Worm (Caenorhabditis elegans) whole organism, L4/young adult: ENCODE data around the gene F45D3.1.

ENCODE experiments used
- W03F9.2 ChIP-seq: fragments of 150-350 bp; optimal IDR thresholded peaks from 2 replicates; lab custom pipeline; 2014; ENCODE audit warnings: missing biosample characterization, missing genetic modification characterization
- dao-5 ChIP-seq: sonication (generic microtip); optimal IDR thresholded peaks from 2 replicates; lab custom pipeline; 2016; ENCODE audit warnings: missing genotype, missing genetic modification characterization, moderate library complexity, missing compliant biosample characterization
- him-1 ChIP-seq: sonication (generic microtip); optimal IDR thresholded peaks from 2 replicates; lab custom pipeline; 2016; ENCODE audit warnings: missing genotype, missing genetic modification reagents, missing genetic modification characterization, missing compliant biosample characterization

F45D3.1 gene

DNA sequence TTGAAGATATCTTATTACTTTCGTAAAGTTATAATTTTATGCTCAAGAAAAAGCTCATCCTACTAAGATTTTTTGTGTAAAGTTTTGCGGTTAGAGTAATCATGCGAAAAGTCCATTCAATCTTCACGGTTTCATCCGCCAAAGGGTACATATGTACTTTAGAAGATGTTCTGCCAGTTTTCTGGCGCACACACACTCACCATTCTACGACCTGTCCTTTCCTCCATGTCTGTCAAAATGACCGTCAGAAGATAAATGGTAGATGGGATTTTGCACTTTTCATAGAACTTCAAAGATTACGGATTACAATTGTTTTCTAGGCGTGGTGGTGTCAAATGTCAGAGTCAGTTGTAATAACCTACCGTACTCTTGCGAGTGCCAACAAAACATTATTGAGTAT is 10.6 kb downstream of the F45D3.1 start:
- TF ChIP-seq him-1 (tag; lab: Kevin White, UChicago): no peak
- no peak for TF ChIP-seq W03F9.2 (tag; lab: Kevin White, UChicago)
- TF ChIP-seq dao-5 (tag; lab: Kevin White, UChicago): no peak

DNA sequence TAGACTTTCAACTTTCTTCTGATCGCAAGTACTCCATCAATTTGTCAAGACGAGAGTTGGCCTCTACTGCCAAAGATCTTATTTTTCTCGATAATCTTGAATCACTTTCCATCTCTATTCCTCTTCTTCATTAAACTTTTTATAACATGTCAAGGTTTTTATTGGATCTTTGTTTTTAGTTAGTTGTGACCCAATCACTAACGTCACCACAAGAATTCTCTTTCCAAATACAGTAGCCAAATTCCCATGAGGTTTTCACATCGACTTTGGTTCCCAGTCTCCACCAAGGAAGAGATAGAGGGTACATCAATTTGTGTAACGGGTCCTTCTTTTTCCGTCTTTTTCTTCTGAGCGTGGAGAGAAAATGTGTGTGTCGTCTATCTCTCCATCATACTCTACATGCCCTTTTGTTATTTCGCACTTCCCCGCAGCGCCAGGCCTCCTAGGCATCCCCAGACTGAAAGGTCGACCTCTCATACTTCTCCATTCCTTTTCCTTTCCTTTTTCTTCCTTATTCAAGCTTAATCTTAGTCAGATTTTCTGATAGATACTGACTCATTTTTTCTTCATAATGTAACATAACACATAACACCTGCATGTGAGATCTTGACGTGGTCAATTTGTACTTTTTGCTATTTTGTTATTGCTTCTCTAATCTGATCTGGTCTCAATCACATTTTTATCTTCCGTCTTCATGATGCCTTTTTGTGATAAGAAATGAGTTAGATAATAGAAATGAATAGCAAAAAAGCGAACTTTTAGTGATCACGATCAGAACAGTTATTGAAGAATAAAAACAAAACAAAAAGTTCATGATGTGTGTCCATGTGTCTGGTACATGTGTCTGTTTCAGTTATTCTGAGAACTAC is 12.4 kb downstream of the F45D3.1 start:
- TF ChIP-seq dao-5 (tag; lab: Kevin White, UChicago) (no peak), him-1 (tag; lab: Kevin White, UChicago) (no peak), W03F9.2 (tag; lab: Kevin White, UChicago) (no peak)

DNA sequence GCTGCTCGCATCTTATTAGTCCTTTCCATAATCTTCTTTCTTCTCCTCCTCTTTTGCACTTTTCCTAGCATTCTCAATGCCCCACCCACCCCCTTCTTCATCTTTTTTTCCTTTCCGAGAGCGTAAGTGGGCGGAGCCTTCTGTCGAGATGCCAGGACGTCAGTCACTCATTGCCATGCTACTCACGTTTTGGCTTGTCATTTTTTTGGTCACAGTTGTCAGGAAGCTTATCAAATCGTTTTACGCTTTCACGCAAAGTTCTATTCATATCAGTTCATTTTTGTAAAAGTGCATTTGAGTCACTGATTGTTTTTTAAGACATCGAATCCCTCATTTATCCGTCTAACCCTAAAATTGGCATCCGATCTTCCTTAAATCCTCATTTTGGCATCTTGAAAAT is 13.2 kb downstream of the F45D3.1 start:
- TF ChIP-seq W03F9.2 (tag; lab: Kevin White, UChicago) (no peak), dao-5 (tag; lab: Kevin White, UChicago) (no peak), him-1 (tag; lab: Kevin White, UChicago) (peak; percentile 19)

DNA sequence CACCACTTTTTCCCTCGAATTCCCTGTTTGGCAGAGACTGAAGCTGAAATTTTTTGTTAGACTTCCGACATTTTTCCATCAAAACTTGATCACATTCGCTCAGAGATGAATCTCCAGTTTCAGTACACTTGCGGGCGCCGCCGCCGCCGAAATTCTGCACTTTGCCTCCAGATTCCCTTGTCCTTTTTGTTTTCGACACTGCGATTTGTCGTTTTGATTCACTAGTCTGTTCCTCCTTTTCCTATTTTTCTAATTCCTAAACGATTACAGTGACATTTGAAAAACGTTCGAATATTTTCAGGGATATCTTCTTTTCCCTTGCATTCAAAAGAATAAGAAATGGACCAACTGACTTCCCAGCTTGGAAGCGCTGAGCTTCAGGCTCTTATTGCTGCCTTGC is 13.9 kb downstream of the F45D3.1 start, which contains the start of gene F45D3.2:
Gene F45D3.2 (plus strand): TSS at position 301 of the 400 bp plus-strand sequence.
- no peak for TF ChIP-seq him-1 (tag; lab: Kevin White, UChicago)
- no peak for TF ChIP-seq W03F9.2 (tag; lab: Kevin White, UChicago)
- no peak for TF ChIP-seq dao-5 (tag; lab: Kevin White, UChicago)

DNA sequence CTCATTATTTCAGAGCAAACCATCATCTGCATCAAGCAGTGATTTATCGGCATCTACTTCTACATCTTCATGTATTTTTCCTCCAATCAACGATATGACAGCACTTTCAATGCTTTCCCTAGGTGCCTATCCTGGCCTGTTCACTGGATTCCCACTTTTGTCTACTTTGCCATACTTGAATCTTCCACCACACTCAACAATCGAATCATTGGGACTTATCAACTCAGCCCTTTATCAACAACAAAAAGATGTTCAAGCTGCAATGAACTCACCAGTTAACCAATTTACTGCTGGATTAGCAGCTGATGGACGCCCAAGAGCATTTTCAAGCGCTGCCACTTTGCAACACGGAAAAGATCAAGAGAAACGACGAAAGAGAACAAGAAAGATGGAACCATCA is 14.3 kb downstream of the F45D3.1 start:
- TF ChIP-seq W03F9.2 (tag; lab: Kevin White, UChicago) (no peak), him-1 (tag; lab: Kevin White, UChicago) (no peak), dao-5 (tag; lab: Kevin White, UChicago) (no peak)

DNA sequence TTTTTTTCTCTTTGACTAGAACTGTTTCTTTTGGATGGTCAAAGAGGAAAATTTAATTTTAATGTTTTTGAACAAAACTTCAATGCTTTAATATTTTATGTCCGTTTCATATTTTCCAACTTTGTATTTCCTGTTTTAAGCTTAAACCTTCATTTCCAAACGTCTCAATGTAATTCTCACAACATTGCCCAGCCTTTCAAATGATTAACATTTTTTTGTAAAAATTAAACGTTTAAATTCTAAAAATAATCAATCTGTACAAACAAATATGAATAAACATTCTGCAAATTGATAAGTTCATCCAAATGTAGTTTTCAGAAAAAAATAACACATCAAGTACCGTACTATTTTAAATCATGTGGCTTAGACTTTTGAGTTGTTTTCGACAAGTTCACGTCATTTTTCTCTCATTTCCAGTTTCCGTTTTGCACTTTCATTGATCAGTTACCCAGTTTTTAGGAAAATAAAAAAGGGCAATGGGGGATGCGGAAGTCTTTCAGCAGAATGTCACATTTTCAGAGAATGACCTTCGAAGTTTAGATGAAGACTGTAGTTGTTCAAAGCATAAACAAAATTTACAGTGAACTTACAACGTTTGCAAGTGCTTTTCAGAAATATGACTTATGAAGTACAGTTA is 15.9 kb downstream of the F45D3.1 start:
- no peak for TF ChIP-seq him-1 (tag; lab: Kevin White, UChicago)
- TF ChIP-seq dao-5 (tag; lab: Kevin White, UChicago): no peak
- no peak for TF ChIP-seq W03F9.2 (tag; lab: Kevin White, UChicago)

DNA sequence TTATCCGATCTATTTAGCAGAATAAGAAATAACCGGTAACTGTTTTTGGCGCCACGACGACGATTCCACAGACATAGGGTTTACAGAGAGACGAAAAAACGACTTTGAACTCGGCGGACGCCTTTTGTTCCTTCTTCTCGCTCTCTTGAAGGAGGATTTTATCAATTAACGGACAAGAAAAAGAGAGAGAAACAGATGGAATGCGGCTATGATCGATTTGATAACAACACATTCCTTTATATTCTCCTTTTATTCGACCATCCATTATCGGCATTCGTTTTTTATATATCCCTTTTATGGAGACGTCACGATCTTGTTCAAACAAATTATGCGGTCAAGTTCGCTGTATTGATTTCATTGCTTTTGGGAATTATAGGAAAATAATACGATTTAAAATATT is 22.0 kb downstream of the F45D3.1 start:
- TF ChIP-seq him-1 (tag; lab: Kevin White, UChicago): no peak
- TF ChIP-seq dao-5 (tag; lab: Kevin White, UChicago): no peak
- TF ChIP-seq W03F9.2 (tag; lab: Kevin White, UChicago): peak; percentile 31

DNA sequence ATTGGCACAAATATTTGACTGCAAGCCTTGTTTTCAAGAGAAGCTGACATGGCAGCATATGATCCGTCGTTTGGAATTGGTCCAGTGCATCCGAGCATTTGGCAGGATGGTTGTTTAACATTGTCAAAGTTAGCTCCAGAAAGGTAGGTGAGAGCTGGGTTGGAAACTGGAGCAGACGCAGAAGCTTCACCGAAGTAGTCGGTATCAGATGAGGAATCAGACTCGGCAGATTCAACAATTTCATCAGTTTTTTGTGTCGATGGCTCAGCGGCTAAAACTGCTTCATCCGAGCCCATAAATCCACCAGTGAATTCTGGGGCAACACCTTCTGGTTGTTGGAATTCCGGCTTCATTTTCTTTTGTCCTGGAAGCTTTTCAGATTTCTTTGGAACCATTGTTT is 22.7 kb downstream of the F45D3.1 start:
- TF ChIP-seq W03F9.2 (tag; lab: Kevin White, UChicago): no peak
- no peak for TF ChIP-seq dao-5 (tag; lab: Kevin White, UChicago)
- no peak for TF ChIP-seq him-1 (tag; lab: Kevin White, UChicago)

DNA sequence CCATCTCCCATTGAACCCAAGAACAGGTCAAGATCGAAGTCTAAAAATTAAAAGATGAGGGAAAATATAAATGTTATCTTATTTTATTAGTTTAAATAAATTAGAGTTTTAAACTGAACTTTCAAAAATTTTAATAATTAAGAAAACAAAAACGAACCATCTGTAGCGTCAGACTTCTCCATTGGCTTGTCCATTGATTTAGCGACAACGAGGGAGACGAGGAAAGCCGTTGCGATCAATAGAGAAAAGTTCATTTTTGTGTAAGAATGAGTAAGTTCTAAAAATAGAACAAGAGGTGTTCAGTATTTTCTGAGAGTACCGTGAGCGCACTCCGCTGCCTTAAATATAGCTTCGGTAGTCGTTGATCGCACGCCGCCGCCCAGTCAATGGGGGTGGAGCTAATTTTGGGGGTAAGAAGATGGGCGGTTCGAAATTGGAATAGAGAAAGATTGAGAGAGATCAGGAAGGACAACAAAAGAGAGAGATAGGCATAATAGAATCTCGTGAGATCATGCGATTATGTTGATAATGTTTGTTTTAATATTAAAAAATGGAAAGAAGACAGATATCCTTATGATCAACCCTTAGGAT is 23.3 kb downstream of the F45D3.1 start, which contains the start of gene F45D3.3:
Gene F45D3.3 (minus strand): TSS at position 350 of the 591 bp plus-strand sequence.
- TF ChIP-seq him-1 (tag; lab: Kevin White, UChicago) (no peak), W03F9.2 (tag; lab: Kevin White, UChicago) (no peak), dao-5 (tag; lab: Kevin White, UChicago) (no peak)

DNA sequence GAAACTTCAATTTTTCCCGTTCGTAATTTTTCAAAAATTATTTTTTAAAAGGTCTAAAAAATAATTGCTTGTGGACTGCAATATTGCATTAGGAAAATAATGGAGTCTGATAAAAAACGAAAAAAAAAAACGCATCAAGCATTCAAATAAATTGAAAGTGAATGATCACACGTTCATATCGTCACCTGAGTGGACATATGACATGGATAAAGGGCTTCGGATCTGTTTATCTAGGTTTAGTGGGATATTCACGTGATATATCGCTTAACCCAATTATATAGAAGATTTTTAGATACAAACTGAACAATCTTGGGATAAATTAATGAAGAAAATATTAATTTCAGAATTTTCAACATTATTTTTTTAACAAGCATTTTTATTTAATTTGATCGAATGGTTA is 23.9 kb downstream of the F45D3.1 start:
- TF ChIP-seq him-1 (tag; lab: Kevin White, UChicago): no peak
- TF ChIP-seq W03F9.2 (tag; lab: Kevin White, UChicago): no peak
- no peak for TF ChIP-seq dao-5 (tag; lab: Kevin White, UChicago)

DNA sequence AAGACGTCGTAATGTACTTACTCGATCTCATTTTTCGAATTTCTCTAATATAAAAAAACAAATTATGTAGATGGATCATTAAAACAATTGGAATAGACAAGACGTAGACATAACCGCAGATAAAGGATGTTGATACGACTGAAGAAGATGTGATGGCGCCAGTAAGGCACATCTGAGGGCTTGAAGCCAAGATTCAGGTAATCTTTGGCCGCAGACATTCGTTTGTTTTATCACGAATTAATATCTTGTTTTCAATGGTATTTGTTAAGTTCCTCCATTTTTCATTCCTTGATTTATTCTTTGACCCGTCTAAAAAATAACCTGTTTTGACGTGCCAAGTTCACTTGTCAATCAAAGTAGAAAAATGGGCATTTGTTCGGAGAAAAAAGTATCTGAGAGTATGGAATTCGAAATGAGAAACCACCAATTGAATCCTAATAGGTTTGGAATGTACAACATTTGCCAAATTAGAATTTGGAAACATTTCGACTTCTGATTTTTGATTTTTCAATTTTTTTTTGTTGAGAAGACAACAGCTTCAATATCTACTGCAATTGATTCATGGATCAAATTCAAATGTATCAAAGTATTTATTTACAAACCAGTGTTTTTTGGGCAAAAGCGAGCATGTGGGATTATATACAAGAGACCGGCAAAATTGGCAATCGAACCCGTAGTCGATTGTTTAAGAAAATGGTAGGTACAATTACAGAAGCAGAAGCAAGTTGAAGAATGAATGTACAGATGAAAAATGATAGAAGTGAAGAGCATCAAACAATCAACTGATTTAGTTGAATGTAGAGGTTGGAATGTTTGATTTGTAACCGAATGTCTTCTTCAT is 25.0 kb downstream of the F45D3.1 start:
- TF ChIP-seq him-1 (tag; lab: Kevin White, UChicago) (no peak), W03F9.2 (tag; lab: Kevin White, UChicago) (no peak)

DNA sequence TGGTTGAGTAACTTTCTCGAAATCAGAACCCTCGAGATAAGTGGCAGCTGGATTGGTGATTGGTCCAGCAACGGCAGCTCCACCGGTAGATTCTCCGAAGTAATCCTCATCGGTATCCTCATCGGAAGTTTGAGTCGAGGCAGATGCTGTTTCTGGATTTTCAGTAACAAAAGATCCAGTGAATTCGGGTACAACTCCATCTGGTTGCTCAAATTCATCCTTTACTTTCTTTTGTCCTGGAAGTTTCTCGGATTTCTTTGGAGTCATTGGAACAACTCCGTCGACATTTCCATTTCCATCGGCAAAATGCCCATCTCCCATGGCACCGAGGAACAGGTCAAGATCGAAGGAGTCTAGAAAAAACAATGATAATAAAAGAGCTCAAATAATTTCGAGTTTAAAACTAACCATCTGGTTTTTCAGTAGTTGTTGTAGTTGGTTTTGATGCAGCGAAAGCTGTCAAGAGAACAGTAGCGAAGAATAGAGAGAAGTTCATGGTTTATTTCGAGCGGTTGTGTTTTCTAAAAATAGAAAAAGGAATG is 25.9 kb downstream of the F45D3.1 start, which contains the start of gene F45D3.4:
Gene F45D3.4 (minus strand): TSS at position 521 of the 542 bp plus-strand sequence.
- TF ChIP-seq dao-5 (tag; lab: Kevin White, UChicago) (no peak), him-1 (tag; lab: Kevin White, UChicago) (no peak), W03F9.2 (tag; lab: Kevin White, UChicago) (no peak)
